Fruit fly (Drosophila melanogaster) Kc167 (cell line): ENCODE measurements around the gene Prx1.

Experiments
- Myc ChIP-seq: fragments of >200 bp; optimal IDR thresholded peaks from 2 replicates; lab custom pipeline; 2017; ENCODE audit warnings: missing external identifiers
- Sin3A ChIP-seq: fragments of >200 bp; optimal IDR thresholded peaks from 2 replicates; lab custom pipeline; 2018; ENCODE audit warnings: missing external identifiers
- h ChIP-seq: fragments of >200 bp; optimal IDR thresholded peaks from 3 replicates; lab custom pipeline; 2018; ENCODE audit warnings: missing external identifiers

DNA sequence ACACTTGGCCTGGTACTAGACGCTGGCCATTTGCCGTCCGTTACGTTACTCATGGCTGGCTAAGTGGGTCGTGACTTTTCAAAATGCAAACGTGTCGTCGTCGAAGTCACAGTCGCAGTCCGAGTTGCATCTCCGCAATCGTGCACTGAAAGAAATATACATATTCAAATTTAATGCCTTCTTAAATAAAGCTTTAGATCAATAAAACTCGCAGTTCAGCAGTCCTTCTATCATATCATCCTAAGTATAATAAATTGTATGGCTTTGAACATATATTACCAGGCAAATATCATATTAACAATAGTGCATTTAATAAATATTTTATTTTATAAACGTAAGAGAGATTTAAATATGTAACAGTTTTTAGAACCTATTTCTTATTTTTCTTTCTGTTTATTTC lies 42.1 kb downstream of the Prx1 start:
- no peak for TF ChIP-seq h
- TF ChIP-seq Sin3A (lab: Kevin White, UChicago): no peak
- no peak for TF ChIP-seq Myc (lab: Kevin White, UChicago)
